Worm (Caenorhabditis elegans) whole organism, mixed stage, embryonic: ENCODE measurements around the gene apl-1.

Source experiments
- ces-1 ChIP-seq: fragments of 150-350 bp; optimal IDR thresholded peaks from 2 replicates; lab custom pipeline; 2014; ENCODE audit warnings: missing biosample characterization, missing genetic modification reagents, missing genetic modification characterization
- flh-1 ChIP-seq: fragments of 200-800 bp; sonication (Bioruptor generic); optimal IDR thresholded peaks from 2 replicates; lab custom pipeline; 2018; ENCODE audit warnings: mild to moderate bottlenecking, missing genetic modification characterization, moderate library complexity, missing compliant biosample characterization
- lsy-2 ChIP-seq: fragments of 150-350 bp; optimal IDR thresholded peaks from 2 replicates; lab custom pipeline; 2014; ENCODE audit warnings: missing biosample characterization, missing genetic modification characterization
- nhr-12 ChIP-seq: fragments of 150-350 bp; optimal IDR thresholded peaks from 2 replicates; lab custom pipeline; 2014; ENCODE audit warnings: missing biosample characterization, missing genetic modification characterization
- nhr-76 ChIP-seq: sonication (generic microtip); optimal IDR thresholded peaks from 2 replicates; lab custom pipeline; 2017; ENCODE audit warnings: missing biosample characterization, missing genetic modification characterization

DNA sequence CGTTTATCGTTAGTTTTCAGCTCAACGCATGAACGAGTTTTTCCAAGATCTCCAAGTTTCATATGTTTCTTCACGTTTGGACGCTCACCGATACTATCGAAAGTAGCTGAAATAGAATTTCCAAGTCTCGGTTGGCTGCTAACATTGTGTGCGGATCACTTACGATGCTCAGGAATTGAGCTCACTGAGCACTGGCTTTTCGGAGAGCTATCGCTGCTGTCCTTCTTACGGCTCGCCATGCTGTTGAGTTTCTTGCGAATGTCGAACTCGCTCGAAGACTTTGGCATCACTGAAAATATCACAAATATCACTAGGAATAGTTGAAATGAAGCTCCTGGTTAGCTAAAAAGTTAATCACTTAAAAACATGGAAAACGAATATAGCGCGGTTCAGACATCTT lies 35.2 kb upstream of the apl-1 start:
- TF ChIP-seq nhr-76 (tag; lab: Kevin White, UChicago) (no peak), lsy-2 (tag; lab: Kevin White, UChicago) (no peak), nhr-12 (tag; lab: Kevin White, UChicago) (no peak), flh-1 (GFP tag; lab: Kevin White, UChicago) (no peak), ces-1 (GFP tag; lab: Kevin White, UChicago) (no peak)
